Worm (Caenorhabditis elegans): Measurements from ENCODE around the gene F40G12.4.
"Not testable (repeated sequence)": the region's sequence is repeated elsewhere in the genome, so short reads cannot be mapped to it uniquely, and the experiment has no call there.

F40G12.4 gene

DNA sequence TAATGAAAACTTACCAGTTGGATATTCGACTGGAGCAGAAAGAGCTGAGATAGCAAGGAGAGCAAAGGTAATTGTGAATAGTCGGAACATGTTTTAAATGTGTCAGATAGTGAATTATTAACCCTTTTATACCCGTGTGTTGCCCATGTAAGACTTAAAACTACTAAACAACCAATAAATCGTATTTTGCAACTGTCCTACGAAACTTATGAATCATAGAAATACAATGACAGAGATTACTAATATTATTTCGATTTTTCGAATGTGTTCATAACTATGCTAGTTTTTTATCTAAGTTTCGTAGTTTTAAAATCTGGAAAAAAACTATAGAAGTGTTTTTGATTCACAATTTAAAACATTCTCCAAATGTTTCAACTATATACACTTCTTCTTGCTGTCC lies 38.3 kb upstream of the F40G12.4 start, which contains the start of gene spig-4:
Gene spig-4, minus strand, starts transcription at position 101 of the 400 bp plus-strand sequence.
- not testable (repeated sequence) for TF ChIP-seq hmg-4 (GFP tag; optimal IDR thresholded peaks at IDR 0.05); tra-4 (tag; optimal IDR thresholded peaks at IDR 0.05); aly-1 (tag; optimal IDR thresholded peaks at IDR 0.05)

ce11 chrV:14301076-14301475 lies 32.6 kb upstream of the F40G12.4 start, which contains the start of gene F14D7.6:
Gene F14D7.6, plus strand, starts transcription at chrV:14301413.
- TF ChIP-seq ceh-36 (tag; optimal IDR thresholded peaks at IDR 0.05) (no peak), sea-1 (GFP tag; conservative IDR thresholded peaks at IDR 0.05) (no peak), B0310.2 (tag; optimal IDR thresholded peaks at IDR 0.05) (no peak), pes-1 (GFP tag; IDR thresholded peaks at IDR 0.05) (no peak), scrt-1 (GFP tag; IDR thresholded peaks at IDR 0.05) (no peak), F13C5.2 (tag; optimal IDR thresholded peaks at IDR 0.05) (no peak)

ce11 chrV:14299569-14300064 lies 31.1 kb upstream of the F40G12.4 start, which contains the start of the genes spig-3 and F14D7.12:
Gene spig-3, minus strand, starts transcription at chrV:14299669.
Gene F14D7.12, plus strand, starts transcription at chrV:14300014.
- no peak for TF ChIP-seq pes-1 (GFP tag; IDR thresholded peaks at IDR 0.05)
- no peak for TF ChIP-seq hmbx-1 (tag; optimal IDR thresholded peaks at IDR 0.05)
- TF ChIP-seq tbx-37 (GFP tag; conservative IDR thresholded peaks at IDR 0.05) = no peak
- TF ChIP-seq sea-1 (GFP tag; conservative IDR thresholded peaks at IDR 0.05) = no peak
- TF ChIP-seq flt-1 (GFP tag; IDR thresholded peaks at IDR 0.05) = no peak
- no peak for TF ChIP-seq hmg-4 (GFP tag; optimal IDR thresholded peaks at IDR 0.05)
- no peak for TF ChIP-seq B0310.2 (tag; optimal IDR thresholded peaks at IDR 0.05)
- no peak for TF ChIP-seq ceh-36 (tag; optimal IDR thresholded peaks at IDR 0.05)

ce11 chrV:14296499-14296898 lies 28.0 kb upstream of the F40G12.4 start, which contains the start of gene F14D7.3:
Gene F14D7.3, plus strand, starts transcription at chrV:14296799.
- TF ChIP-seq sea-1 (GFP tag; conservative IDR thresholded peaks at IDR 0.05) (no peak), aly-1 (tag; optimal IDR thresholded peaks at IDR 0.05) (no peak), ceh-36 (tag; optimal IDR thresholded peaks at IDR 0.05) (no peak), F13C5.2 (tag; optimal IDR thresholded peaks at IDR 0.05) (no peak), hmg-4 (GFP tag; optimal IDR thresholded peaks at IDR 0.05) (no peak), ama-1 (optimal IDR thresholded peaks at IDR 0.05) (no peak), ceh-13 (GFP tag; optimal IDR thresholded peaks at IDR 0.05) (no peak), hmbx-1 (tag; optimal IDR thresholded peaks at IDR 0.05) (no peak)

ce11 chrV:14294396-14294795 lies 25.9 kb upstream of the F40G12.4 start, which contains the start of gene F14D7.9:
Gene F14D7.9, plus strand, starts transcription at chrV:14294696.
- no peak for TF ChIP-seq ceh-36 (tag; optimal IDR thresholded peaks at IDR 0.05)
- no peak for TF ChIP-seq pes-1 (GFP tag; IDR thresholded peaks at IDR 0.05)
- TF ChIP-seq hmbx-1 (tag; optimal IDR thresholded peaks at IDR 0.05) = no peak
- TF ChIP-seq B0310.2 (tag; optimal IDR thresholded peaks at IDR 0.05) = no peak
- no peak for TF ChIP-seq tra-4 (tag; optimal IDR thresholded peaks at IDR 0.05)
- no peak for TF ChIP-seq ets-7 (tag; optimal IDR thresholded peaks at IDR 0.05)
- TF ChIP-seq hnd-1 (tag; optimal IDR thresholded peaks at IDR 0.05) = no peak
- no peak for TF ChIP-seq sea-1 (GFP tag; conservative IDR thresholded peaks at IDR 0.05)
- no peak for TF ChIP-seq ceh-13 (GFP tag; optimal IDR thresholded peaks at IDR 0.05)
- no peak for TF ChIP-seq scrt-1 (GFP tag; IDR thresholded peaks at IDR 0.05)
- no peak for TF ChIP-seq tbx-11 (GFP tag; IDR thresholded peaks at IDR 0.05)
- TF ChIP-seq F13C5.2 (tag; optimal IDR thresholded peaks at IDR 0.05) = no peak
- TF ChIP-seq tbx-37 (GFP tag; conservative IDR thresholded peaks at IDR 0.05) = no peak
- TF ChIP-seq flt-1 (GFP tag; IDR thresholded peaks at IDR 0.05) = no peak

- TF ChIP-seq ama-1 (optimal IDR thresholded peaks at IDR 0.05) (no peak), ceh-36 (tag; optimal IDR thresholded peaks at IDR 0.05) (no peak), tbx-37 (GFP tag; conservative IDR thresholded peaks at IDR 0.05) (no peak)
Observed at ce11 chrV:14293667-14294194, 25.2 kb upstream of the F40G12.4 start, which contains the start of gene F14D7.2. Gene F14D7.2, minus strand, starts transcription at chrV:14293717.

DNA sequence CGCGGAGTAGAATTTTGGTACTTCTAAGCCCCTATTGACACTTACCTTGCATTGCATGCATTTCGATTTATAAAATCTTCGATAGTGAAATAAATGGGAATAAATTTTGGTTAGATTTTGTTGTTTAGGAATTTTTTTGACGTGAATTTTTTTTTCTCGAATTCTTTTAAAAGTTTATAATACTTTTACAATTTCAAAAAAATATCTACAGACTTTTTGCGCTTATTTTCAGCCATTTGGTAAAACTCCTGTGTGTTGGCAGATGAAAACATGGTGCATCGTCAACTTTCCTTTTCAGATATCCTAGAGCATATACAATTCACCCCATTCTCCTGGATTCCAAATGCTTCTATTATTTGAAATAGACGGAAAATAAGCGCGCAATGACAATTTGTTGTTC lies 22.1 kb upstream of the F40G12.4 start, which contains the start of gene F14D7.18:
Gene F14D7.18, minus strand, starts transcription at position 101 of the 400 bp plus-strand sequence.
- TF ChIP-seq tbx-37 (GFP tag; conservative IDR thresholded peaks at IDR 0.05) = no peak
- no peak for TF ChIP-seq tbx-11 (GFP tag; IDR thresholded peaks at IDR 0.05)
- TF ChIP-seq hmbx-1 (tag; optimal IDR thresholded peaks at IDR 0.05) = no peak
- TF ChIP-seq pes-1 (GFP tag; IDR thresholded peaks at IDR 0.05) = no peak
- no peak for TF ChIP-seq sea-1 (GFP tag; conservative IDR thresholded peaks at IDR 0.05)
- no peak for TF ChIP-seq ceh-36 (tag; optimal IDR thresholded peaks at IDR 0.05)
- TF ChIP-seq aly-1 (tag; optimal IDR thresholded peaks at IDR 0.05) = no peak
- no peak for TF ChIP-seq flt-1 (GFP tag; IDR thresholded peaks at IDR 0.05)
- TF ChIP-seq ets-7 (tag; optimal IDR thresholded peaks at IDR 0.05) = no peak
- no peak for TF ChIP-seq F13C5.2 (tag; optimal IDR thresholded peaks at IDR 0.05)

DNA sequence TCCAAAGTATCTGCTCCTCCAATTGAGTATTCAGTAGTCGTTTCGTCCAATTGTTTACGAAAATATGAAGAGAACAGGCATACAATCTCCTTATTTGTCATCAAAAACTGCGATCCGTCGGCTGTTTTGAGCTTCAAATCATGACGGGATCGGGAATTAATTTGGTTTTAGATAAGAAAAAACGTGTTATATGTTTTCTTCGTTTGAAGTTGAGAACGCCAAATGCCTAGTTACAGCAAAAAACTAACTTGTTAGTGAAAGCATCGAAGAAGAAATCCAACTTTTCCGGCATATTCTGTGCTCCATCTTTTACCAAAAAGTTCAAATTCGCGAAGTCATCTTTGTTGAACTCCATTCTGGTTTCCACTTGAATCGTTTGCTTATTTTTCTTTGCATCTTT lies 20.8 kb upstream of the F40G12.4 start, which contains the start of gene F14D7.1:
Gene F14D7.1, minus strand, starts transcription at position 101 of the 400 bp plus-strand sequence.
- TF ChIP-seq ceh-13 (GFP tag; optimal IDR thresholded peaks at IDR 0.05) (no peak), tbx-37 (GFP tag; conservative IDR thresholded peaks at IDR 0.05) (no peak), ceh-36 (tag; optimal IDR thresholded peaks at IDR 0.05) (no peak), tbx-11 (GFP tag; IDR thresholded peaks at IDR 0.05) (no peak), tra-4 (tag; optimal IDR thresholded peaks at IDR 0.05) (no peak), ama-1 (optimal IDR thresholded peaks at IDR 0.05) (no peak), flt-1 (GFP tag; IDR thresholded peaks at IDR 0.05) (no peak), hmg-4 (GFP tag; optimal IDR thresholded peaks at IDR 0.05) (no peak), ets-7 (tag; optimal IDR thresholded peaks at IDR 0.05) (no peak), aly-1 (tag; optimal IDR thresholded peaks at IDR 0.05) (no peak), hmbx-1 (tag; optimal IDR thresholded peaks at IDR 0.05) (no peak), hnd-1 (tag; optimal IDR thresholded peaks at IDR 0.05) (no peak), scrt-1 (GFP tag; IDR thresholded peaks at IDR 0.05) (no peak), F13C5.2 (tag; optimal IDR thresholded peaks at IDR 0.05) (no peak), B0310.2 (tag; optimal IDR thresholded peaks at IDR 0.05) (no peak)

Data from whole organism, early embryonic.